Worm (Caenorhabditis elegans): ENCODE measurements around the gene str-264.

DNA sequence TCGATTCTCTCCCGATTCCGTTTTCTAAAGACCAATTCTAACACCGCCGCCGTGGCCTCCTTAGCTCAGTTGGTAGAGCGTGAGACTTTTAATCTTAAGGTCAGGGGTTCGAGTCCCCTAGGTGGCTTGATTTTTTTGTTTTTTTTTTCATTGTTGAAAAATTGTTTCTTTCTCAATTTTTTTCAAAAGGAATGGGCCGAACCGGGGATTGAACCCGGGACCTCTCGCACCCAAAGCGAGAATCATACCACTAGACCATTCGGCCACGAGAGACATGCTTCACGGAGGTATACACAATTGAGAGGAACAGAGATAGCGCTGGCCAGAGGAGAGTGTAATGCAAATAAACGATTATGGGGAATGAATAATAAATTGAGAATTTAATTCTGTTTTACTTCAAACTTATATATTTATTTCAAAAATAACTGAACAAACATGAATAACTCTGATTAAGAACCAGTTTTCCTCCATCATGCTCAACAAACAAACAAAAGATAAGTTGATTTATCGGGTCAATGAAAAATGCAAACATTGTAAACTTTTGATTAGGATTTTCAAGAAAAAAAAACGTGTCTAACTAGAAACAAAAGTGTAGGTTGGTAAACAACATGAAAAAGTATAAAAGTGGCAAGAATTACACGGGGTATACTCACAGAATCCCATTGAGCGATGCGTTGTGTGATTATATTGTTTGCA lies 27.2 kb downstream of the str-264 start, which contains the start of gene pqn-71:
- TF ChIP-seq ztf-11 (tag; optimal IDR thresholded peaks at IDR 0.05) = no peak
- peak; percentile 14 for TF ChIP-seq nhr-11 (tag; optimal IDR thresholded peaks at IDR 0.05)
- TF ChIP-seq nhr-237 (tag; optimal IDR thresholded peaks at IDR 0.05) = no peak
- no peak for TF ChIP-seq daf-12 (tag; optimal IDR thresholded peaks at IDR 0.05)
- TF ChIP-seq R02D3.7 (tag; optimal IDR thresholded peaks at IDR 0.05) = peak; percentile 54
- TF ChIP-seq nhr-43 (tag; optimal IDR thresholded peaks at IDR 0.05; ENCODE audit: poor library complexity, severe bottlenecking) = peak; percentile 76
- TF ChIP-seq elt-2 (tag; optimal IDR thresholded peaks at IDR 0.05) = peak; percentile 85
- TF ChIP-seq jun-1 (tag; optimal IDR thresholded peaks at IDR 0.05) = peak; percentile 90

Measured in whole organism, L3 larva.